Worm (Caenorhabditis elegans): Measurements from ENCODE around the gene T27E9.6.

ce11 chrIII:13452824-13453223, 23.8 kb downstream of the T27E9.6 start:
- TF ChIP-seq W03F9.2 (tag; optimal IDR thresholded peaks at IDR 0.05): no peak
- TF ChIP-seq dao-5 (tag; optimal IDR thresholded peaks at IDR 0.05): no peak
- no peak for TF ChIP-seq him-1 (tag; optimal IDR thresholded peaks at IDR 0.05)
